Worm (Caenorhabditis elegans) whole organism, L1 larva: ENCODE data around the gene lipl-4.

Experiments
- C04F5.9 ChIP-seq: sonication (generic microtip); optimal IDR thresholded peaks from 2 replicates; lab custom pipeline; 2016; ENCODE audit warnings: missing genetic modification characterization, missing compliant biosample characterization
- F16B12.6 ChIP-seq: fragments of 150-350 bp; optimal IDR thresholded peaks from 2 replicates; lab custom pipeline; 2014; ENCODE audit warnings: missing biosample characterization, missing genetic modification characterization
- ama-1 ChIP-seq: fragments of 150-350 bp; optimal IDR thresholded peaks from 2 replicates; lab custom pipeline; 2014
- blmp-1 ChIP-seq: fragments of 150-350 bp; optimal IDR thresholded peaks from 2 replicates; lab custom pipeline; 2014; ENCODE audit warnings: missing biosample characterization, missing genetic modification characterization
- ceh-8 ChIP-seq: fragments of 200-800 bp; sonication (Bioruptor generic); optimal IDR thresholded peaks from 2 replicates; lab custom pipeline; 2018; ENCODE audit warnings: mild to moderate bottlenecking, missing genetic modification characterization, moderate library complexity, missing compliant biosample characterization
- ces-1 ChIP-seq: fragments of 150-350 bp; optimal IDR thresholded peaks from 2 replicates; lab custom pipeline; 2014; ENCODE audit warnings: missing biosample characterization, missing genetic modification reagents, missing genetic modification characterization
- dpl-1 ChIP-seq, 3 experiments: fragments of 150-350 bp in 2 of 3; sonication (generic microtip) in 1 of 3; optimal IDR thresholded peaks; 2 replicates each; lab custom pipeline; 2014 to 2017; ENCODE audit warnings: missing biosample characterization in 3 of 3, missing genetic modification characterization in 3 of 3, missing genetic modification reagents in 3 of 3
- dsc-1 ChIP-seq: sonication (generic microtip); optimal IDR thresholded peaks from 2 replicates; lab custom pipeline; 2016; ENCODE audit warnings: mild to moderate bottlenecking, missing genetic modification characterization, missing compliant biosample characterization
- efl-1 ChIP-seq, 4 experiments: fragments of 150-350 bp; optimal IDR thresholded peaks in 3 of 4; peaks in 1 of 4; 1 replicate in 1 of 4; 2 replicates in 3 of 4; lab custom pipeline; 2014; ENCODE audit warnings: missing biosample characterization in 2 of 4, missing genetic modification characterization in 2 of 4, missing genetic modification reagents in 2 of 4
- elt-2 ChIP-seq: sonication (generic microtip); optimal IDR thresholded peaks from 2 replicates; lab custom pipeline; 2016; ENCODE audit warnings: missing genetic modification characterization, mild to moderate bottlenecking, inconsistent platforms, missing compliant biosample characterization, missing genetic modification reagents
- elt-3 ChIP-seq, 6 experiments: fragments of 150-350 bp in 1 of 6; sonication (generic microtip); optimal IDR thresholded peaks; 2 replicates each; lab custom pipeline; 2017 to 2018; ENCODE audit warnings: missing biosample characterization in 6 of 6, missing genetic modification characterization in 6 of 6, inconsistent platforms in 1 of 6
- ets-5 ChIP-seq: fragments of 200-800 bp; sonication (Bioruptor generic); IDR thresholded peaks from 2 replicates; pipeline ENCODE4 v1.3.6; 2022; ENCODE audit warnings: missing genetic modification characterization, missing compliant biosample characterization
- fkh-8 ChIP-seq: sonication (generic microtip); optimal IDR thresholded peaks from 2 replicates; lab custom pipeline; 2016; ENCODE audit warnings: mild to moderate bottlenecking, missing genetic modification characterization, missing compliant biosample characterization
- fos-1 ChIP-seq: fragments of 150-350 bp; optimal IDR thresholded peaks from 2 replicates; lab custom pipeline; 2014; ENCODE audit warnings: missing biosample characterization, missing genetic modification characterization
- grh-1 ChIP-seq: fragments of 200-800 bp; sonication (Bioruptor generic); IDR thresholded peaks from 2 replicates; pipeline ENCODE4 v1.3.6; 2022; ENCODE audit warnings: missing genetic modification reagents, missing genetic modification characterization, missing compliant biosample characterization
- hlh-4 ChIP-seq: sonication (generic microtip); optimal IDR thresholded peaks from 2 replicates; lab custom pipeline; 2016; ENCODE audit warnings: mild to moderate bottlenecking, missing genetic modification characterization, missing compliant biosample characterization
- hpl-2 ChIP-seq: fragments of 150-350 bp; optimal IDR thresholded peaks from 2 replicates; lab custom pipeline; 2014; ENCODE audit warnings: missing biosample characterization, missing genetic modification reagents, missing genetic modification characterization
- irx-1 ChIP-seq: sonication (generic microtip); optimal IDR thresholded peaks from 2 replicates; lab custom pipeline; 2016; ENCODE audit warnings: missing genetic modification characterization, missing compliant biosample characterization
- lin-13 ChIP-seq: fragments of 150-350 bp; optimal IDR thresholded peaks from 2 replicates; lab custom pipeline; 2014; ENCODE audit warnings: missing biosample characterization, missing genetic modification reagents, missing genetic modification characterization
- lin-14 ChIP-seq: fragments of 200-800 bp; sonication (Bioruptor generic); optimal IDR thresholded peaks from 2 replicates; lab custom pipeline; 2018; ENCODE audit warnings: mild to moderate bottlenecking, missing genetic modification characterization, moderate library complexity, missing compliant biosample characterization
- lin-39 ChIP-seq: fragments of 150-350 bp; optimal IDR thresholded peaks from 2 replicates; lab custom pipeline; 2014; ENCODE audit warnings: missing biosample characterization, missing genetic modification reagents, missing genetic modification characterization
- mab-9 ChIP-seq: fragments of 200-800 bp; sonication (Bioruptor generic); IDR thresholded peaks from 2 replicates; pipeline ENCODE4 v1.3.6; 2022; ENCODE audit warnings: missing genetic modification reagents, missing genetic modification characterization, missing compliant biosample characterization
- mep-1 ChIP-seq: fragments of 150-350 bp; optimal IDR thresholded peaks from 2 replicates; lab custom pipeline; 2014; ENCODE audit warnings: missing biosample characterization, missing genetic modification characterization
- nhr-11 ChIP-seq: fragments of 150-350 bp; optimal IDR thresholded peaks from 2 replicates; lab custom pipeline; 2014; ENCODE audit warnings: missing biosample characterization, missing genetic modification characterization
- nhr-19 ChIP-seq: fragments of 200-800 bp; sonication (Bioruptor generic); conservative IDR thresholded peaks from 2 replicates; pipeline ENCODE4 v1.3.6; 2022; ENCODE audit warnings: missing genetic modification characterization, missing compliant biosample characterization
- nhr-20 ChIP-seq: sonication (generic microtip); optimal IDR thresholded peaks from 2 replicates; lab custom pipeline; 2016; ENCODE audit warnings: mild to moderate bottlenecking, missing genetic modification characterization, missing compliant biosample characterization
- nhr-237 ChIP-seq: fragments of 150-350 bp; optimal IDR thresholded peaks from 2 replicates; lab custom pipeline; 2014; ENCODE audit warnings: missing biosample characterization, missing genetic modification characterization
- nhr-28 ChIP-seq: fragments of 150-350 bp; optimal IDR thresholded peaks from 2 replicates; lab custom pipeline; 2014; ENCODE audit warnings: missing biosample characterization, missing genetic modification characterization
- nhr-47 ChIP-seq: sonication (generic microtip); optimal IDR thresholded peaks from 2 replicates; lab custom pipeline; 2016; ENCODE audit warnings: mild to moderate bottlenecking, missing genetic modification characterization, moderate library complexity, missing compliant biosample characterization
- nhr-76 ChIP-seq: sonication (generic microtip); optimal IDR thresholded peaks from 2 replicates; lab custom pipeline; 2017; ENCODE audit warnings: missing biosample characterization, missing genetic modification characterization
- nhr-85 ChIP-seq: sonication (generic microtip); peaks from one replicate; lab custom pipeline; 2016; ENCODE audit warnings: missing genetic modification characterization, inconsistent platforms, missing compliant biosample characterization
- nhr-90 ChIP-seq: sonication (generic microtip); optimal IDR thresholded peaks from 2 replicates; lab custom pipeline; 2016; ENCODE audit warnings: mild to moderate bottlenecking, missing genetic modification characterization, missing compliant biosample characterization; ENCODE audit not compliant: poor library complexity
- pag-3 ChIP-seq: sonication (generic microtip); optimal IDR thresholded peaks from 2 replicates; lab custom pipeline; 2017; ENCODE audit warnings: missing genetic modification characterization, mild to moderate bottlenecking, missing compliant biosample characterization, antibody characterized with exemption, borderline replicate concordance; ENCODE audit not compliant: insufficient read depth
- pax-3 ChIP-seq: fragments of 200-800 bp; sonication (Bioruptor generic); optimal IDR thresholded peaks from 2 replicates; lab custom pipeline; 2018; ENCODE audit warnings: mild to moderate bottlenecking, missing genetic modification characterization, moderate library complexity, missing compliant biosample characterization
- pqm-1 ChIP-seq: sonication (generic microtip); optimal IDR thresholded peaks from 3 replicates; lab custom pipeline; 2017; ENCODE audit warnings: missing biosample characterization, missing genetic modification characterization
- snpc-4 ChIP-seq: fragments of 150-350 bp; optimal IDR thresholded peaks from 2 replicates; lab custom pipeline; 2014; ENCODE audit warnings: missing biosample characterization, missing genetic modification characterization
- sup-37 ChIP-seq: fragments of 200-800 bp; sonication (Bioruptor generic); optimal IDR thresholded peaks from 2 replicates; lab custom pipeline; 2018; ENCODE audit warnings: mild to moderate bottlenecking, missing genetic modification characterization, missing compliant biosample characterization
- swsn-7 ChIP-seq: sonication (generic microtip); optimal IDR thresholded peaks from 2 replicates; lab custom pipeline; 2016; ENCODE audit warnings: missing genetic modification characterization, missing compliant biosample characterization
- tbx-2 ChIP-seq: sonication (generic microtip); optimal IDR thresholded peaks from 2 replicates; lab custom pipeline; 2016; ENCODE audit warnings: missing genetic modification characterization, missing compliant biosample characterization
- unc-98 ChIP-seq: fragments of 200-800 bp; sonication (Bioruptor generic); IDR thresholded peaks from 2 replicates; pipeline ENCODE4 v1.3.6; 2022; ENCODE audit warnings: missing genetic modification characterization, missing compliant biosample characterization
- vab-15 ChIP-seq: sonication (generic microtip); optimal IDR thresholded peaks from 2 replicates; lab custom pipeline; 2017; ENCODE audit warnings: missing genotype, mild to moderate bottlenecking, missing genetic modification characterization, missing compliant biosample characterization
- xbp-1 ChIP-seq: sonication (generic microtip); optimal IDR thresholded peaks from 2 replicates; lab custom pipeline; 2016; ENCODE audit warnings: missing genetic modification characterization, missing compliant biosample characterization
- ztf-11 ChIP-seq, 2 experiments: sonication (generic microtip); optimal IDR thresholded peaks; 2 replicates each; lab custom pipeline; 2016 to 2017; ENCODE audit warnings: missing genetic modification characterization in 2 of 2, missing biosample characterization in 1 of 2, missing compliant biosample characterization in 1 of 2
- ztf-4 ChIP-seq: fragments of 150-350 bp; optimal IDR thresholded peaks from 2 replicates; lab custom pipeline; 2014; ENCODE audit warnings: missing biosample characterization, missing genetic modification characterization

lipl-4 gene

ce11 chrV:6520385-6521080 is 29.4 kb upstream of the lipl-4 start, which contains the start of the genes F46E10.2 and F46E10.18:
F46E10.2 (plus strand) TSS chrV:6520435.
F46E10.18 (plus strand) TSS chrV:6521030.
- TF ChIP-seq C04F5.9 (tag; lab: Kevin White, UChicago), result no peak
- TF ChIP-seq sup-37 (GFP tag; lab: Kevin White, UChicago), result no peak
- no peak for TF ChIP-seq xbp-1
- no peak for TF ChIP-seq dsc-1 (tag; lab: Kevin White, UChicago)
- TF ChIP-seq hlh-4 (tag; lab: Kevin White, UChicago), result no peak
- no peak for TF ChIP-seq mep-1 (tag; lab: Kevin White, UChicago)
- no peak for TF ChIP-seq fos-1
- TF ChIP-seq snpc-4, result no peak
- no peak for TF ChIP-seq vab-15 (tag; lab: Kevin White, UChicago)
- no peak for TF ChIP-seq irx-1 (tag; lab: Kevin White, UChicago)
- no peak for TF ChIP-seq pag-3 (tag; lab: Kevin White, UChicago)
- TF ChIP-seq ama-1 (lab: Kevin White, UChicago), result no peak
- no peak for TF ChIP-seq nhr-11

ce11 chrV:6522879-6523497 is 27.0 kb upstream of the lipl-4 start:
- peak; percentile 56 for TF ChIP-seq blmp-1 (tag; lab: Kevin White, UChicago)
- no peak for TF ChIP-seq ets-5 (GFP tag; lab: Robert Waterston, UW)
- peak; percentile 25 for TF ChIP-seq lin-14 (GFP tag; lab: Kevin White, UChicago)
- no peak for TF ChIP-seq ztf-11 (tag; optimal IDR thresholded peaks at IDR 0.05; lab: Kevin White, UChicago)
- peak; percentile 72 for TF ChIP-seq elt-2 (tag; lab: Kevin White, UChicago)
- TF ChIP-seq lin-39 (tag; lab: Kevin White, UChicago), result no peak
- no peak for TF ChIP-seq ces-1 (GFP tag; lab: Kevin White, UChicago)
- TF ChIP-seq pqm-1 (tag; lab: Kevin White, UChicago), result peak; percentile 35
- peak; percentile 70 for TF ChIP-seq nhr-85 (tag; lab: Kevin White, UChicago)
- TF ChIP-seq tbx-2 (tag; lab: Kevin White, UChicago), result no peak
- peak in 1 of 6 experiments; percentile 22 for TF ChIP-seq elt-3 (tag; optimal IDR thresholded peaks at IDR 0.05; lab: Kevin White, UChicago)

- TF ChIP-seq dsc-1 (tag; lab: Kevin White, UChicago) (no peak), fkh-8 (no peak), F16B12.6 (tag; lab: Kevin White, UChicago) (no peak), mab-9 (GFP tag; lab: Robert Waterston, UW) (no peak), elt-2 (tag; lab: Kevin White, UChicago) (peak; percentile 93), dpl-1 (GFP tag; optimal IDR thresholded peaks at IDR 0.05; lab: Kevin White, UChicago) (no peak), snpc-4 (no peak), unc-98 (GFP tag; lab: Robert Waterston, UW) (no peak), nhr-90 (tag; lab: Kevin White, UChicago) (no peak), nhr-76 (tag; lab: Kevin White, UChicago) (no peak), pqm-1 (tag; lab: Kevin White, UChicago) (peak; percentile 84), hpl-2 (no peak), nhr-47 (no peak), grh-1 (GFP tag; lab: Robert Waterston, UW) (no peak), pax-3 (tag; lab: Kevin White, UChicago) (no peak), nhr-19 (GFP tag; lab: Robert Waterston, UW) (no peak), nhr-28 (tag; lab: Kevin White, UChicago) (no peak), irx-1 (tag; lab: Kevin White, UChicago) (no peak), nhr-237 (tag; lab: Kevin White, UChicago) (no peak), nhr-20 (tag; lab: Kevin White, UChicago) (no peak), C04F5.9 (tag; lab: Kevin White, UChicago) (no peak), swsn-7 (tag; lab: Kevin White, UChicago) (no peak), ceh-8 (GFP tag; lab: Kevin White, UChicago) (no peak), lin-13 (GFP tag; lab: Kevin White, UChicago) (no peak), efl-1 (optimal IDR thresholded peaks at IDR 0.05; lab: Kevin White, UChicago) (no peak), efl-1 (GFP tag; optimal IDR thresholded peaks at IDR 0.05 in 1 of 2; lab: Kevin White, UChicago) (peak in 1 of 2 experiments; percentile 59), ztf-4 (no peak)
Observed at ce11 chrV:6524757-6525156, 25.2 kb upstream of the lipl-4 start, which contains the start of gene acs-1. acs-1 (plus strand) TSS chrV:6524989.
